Fruit fly (Drosophila melanogaster): Measurements from ENCODE around the gene Sf3b5.
A peak's percentile ranks its signal among the peaks of the same experiment; 100 is the strongest.

The Sf3b5 gene

DNA sequence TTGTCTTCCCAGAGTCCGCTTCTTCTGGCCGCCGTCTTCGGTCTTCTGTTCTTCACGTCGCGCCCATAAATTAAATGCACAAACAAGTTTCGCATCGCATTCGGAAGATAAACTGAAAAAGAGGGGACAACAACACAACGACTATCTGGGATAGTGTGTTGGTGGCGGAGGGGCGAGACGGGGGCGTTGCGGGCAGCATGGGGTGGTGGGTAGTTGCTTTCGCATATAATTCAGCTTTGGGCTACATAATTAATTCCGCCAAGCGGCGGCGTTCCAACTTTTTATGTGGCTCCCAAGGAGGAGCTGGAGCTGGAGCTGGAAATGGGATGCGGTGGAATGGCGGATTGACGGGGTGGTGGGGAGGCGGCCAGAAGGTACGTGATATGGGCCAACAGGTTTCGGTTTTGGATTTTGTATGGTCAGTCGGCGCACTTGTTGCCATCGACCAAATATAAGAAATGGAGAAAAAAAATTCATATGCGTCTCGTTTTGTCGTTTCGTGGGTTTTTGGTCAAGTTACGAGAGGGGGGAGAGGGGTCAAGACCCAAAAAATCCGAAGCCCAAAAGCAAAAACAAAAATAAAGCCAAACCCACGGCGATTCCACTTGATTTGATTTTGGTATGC lies 45.7 kb downstream of the Sf3b5 start:
- TF ChIP-seq psq (GFP tag; optimal IDR thresholded peaks at IDR 0.05) (peak; percentile 88), pan (optimal IDR thresholded peaks at IDR 0.05) (no peak), fru (GFP tag; optimal IDR thresholded peaks at IDR 0.05) (peak; percentile 28)

- TF ChIP-seq ey (GFP tag; optimal IDR thresholded peaks at IDR 0.05) (peak; percentile 38), CrebA (GFP tag; optimal IDR thresholded peaks at IDR 0.05; ENCODE audit: borderline replicate concordance) (no peak), h (GFP tag; optimal IDR thresholded peaks at IDR 0.05) (peak; percentile 55), Jra (GFP tag; optimal IDR thresholded peaks at IDR 0.05) (no peak), Rel (GFP tag; optimal IDR thresholded peaks at IDR 0.05) (no peak), Rel (tag; optimal IDR thresholded peaks at IDR 0.05) (no peak), Sp1 (GFP tag; optimal IDR thresholded peaks at IDR 0.05) (peak; percentile 33), GATAd (GFP tag; optimal IDR thresholded peaks at IDR 0.05) (no peak), Abd-B (GFP tag; optimal IDR thresholded peaks at IDR 0.05) (no peak), Hr78 (GFP tag; optimal IDR thresholded peaks at IDR 0.05) (no peak), Hnf4 (GFP tag; optimal IDR thresholded peaks at IDR 0.05) (peak; percentile 10), OdsH (GFP tag; optimal IDR thresholded peaks at IDR 0.05) (peak; percentile 66), lola (GFP tag; optimal IDR thresholded peaks at IDR 0.05) (no peak), tai (GFP tag; optimal IDR thresholded peaks at IDR 0.05) (no peak), HLH106 (tag; optimal IDR thresholded peaks at IDR 0.05) (peak; percentile 48), Mio (GFP tag; optimal IDR thresholded peaks at IDR 0.05) (no peak), CG32264 (GFP tag; optimal IDR thresholded peaks at IDR 0.05) (no peak), N (GFP tag; optimal IDR thresholded peaks at IDR 0.05) (no peak), rgr (GFP tag; optimal IDR thresholded peaks at IDR 0.05) (peak; percentile 27), sage (GFP tag; optimal IDR thresholded peaks at IDR 0.05) (no peak), foxo (GFP tag; optimal IDR thresholded peaks at IDR 0.05) (peak in 1 of 2 experiments; percentile 62), Hr83 (GFP tag; optimal IDR thresholded peaks at IDR 0.05; ENCODE audit: poor library complexity, severe bottlenecking) (no peak), psq (GFP tag; optimal IDR thresholded peaks at IDR 0.05) (no peak), brk (GFP tag; optimal IDR thresholded peaks at IDR 0.05) (no peak), CG9705 (GFP tag; optimal IDR thresholded peaks at IDR 0.05) (no peak), fru (GFP tag; optimal IDR thresholded peaks at IDR 0.05) (peak; percentile 42), pan (optimal IDR thresholded peaks at IDR 0.05) (no peak), br (GFP tag; optimal IDR thresholded peaks at IDR 0.05) (peak; percentile 50), sv (GFP tag; optimal IDR thresholded peaks at IDR 0.05) (no peak), Myc (optimal IDR thresholded peaks at IDR 0.05) (no peak), dmrt93B (GFP tag; optimal IDR thresholded peaks at IDR 0.05) (peak; percentile 8), usp (GFP tag; optimal IDR thresholded peaks at IDR 0.05) (no peak), Dfd (GFP tag; optimal IDR thresholded peaks at IDR 0.05) (no peak), Vsx2 (GFP tag; optimal IDR thresholded peaks at IDR 0.05; ENCODE audit: partially characterized antibody) (no peak), dsf (GFP tag; optimal IDR thresholded peaks at IDR 0.05; ENCODE audit: borderline replicate concordance) (no peak), jim (GFP tag; optimal IDR thresholded peaks at IDR 0.05) (no peak), woc (GFP tag; optimal IDR thresholded peaks at IDR 0.05) (peak; percentile 21), Dif (GFP tag; optimal IDR thresholded peaks at IDR 0.05; ENCODE audit: partially characterized antibody) (no peak), dl (GFP tag; optimal IDR thresholded peaks at IDR 0.05; ENCODE audit: insufficient read depth in 1 of 2, partially characterized antibody in 2 of 2) (no peak)
Measured at dm6 chr3R:8968837-8969236, 46.3 kb downstream of the Sf3b5 start.

DNA sequence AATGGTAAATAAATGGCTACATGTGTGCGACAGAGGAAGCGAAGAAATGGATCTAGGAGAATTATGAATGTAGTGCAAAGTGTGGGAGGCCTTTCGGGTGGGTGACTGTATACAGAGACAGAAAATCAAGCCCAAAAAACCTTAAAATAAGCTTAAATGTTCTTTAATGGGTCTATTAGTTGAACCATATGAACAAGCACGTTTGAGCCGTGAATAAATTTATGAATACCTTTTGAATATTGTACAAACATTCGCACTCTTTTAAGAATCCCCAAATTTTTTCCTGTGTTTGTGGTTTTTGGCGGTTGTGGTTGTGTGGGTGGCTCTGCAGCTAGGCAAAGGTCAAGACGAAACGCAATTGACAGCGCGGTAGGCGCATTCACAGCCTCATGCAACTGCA lies 48.5 kb downstream of the Sf3b5 start:
- TF ChIP-seq Rel (GFP tag; optimal IDR thresholded peaks at IDR 0.05) (no peak), Rel (tag; optimal IDR thresholded peaks at IDR 0.05) (no peak), Hnf4 (GFP tag; optimal IDR thresholded peaks at IDR 0.05) (no peak), dsf (GFP tag; optimal IDR thresholded peaks at IDR 0.05; ENCODE audit: borderline replicate concordance) (no peak), Jra (GFP tag; optimal IDR thresholded peaks at IDR 0.05) (no peak), Mio (GFP tag; optimal IDR thresholded peaks at IDR 0.05) (no peak), GATAd (GFP tag; optimal IDR thresholded peaks at IDR 0.05) (no peak)
